Fruit fly (Drosophila melanogaster) whole organism, prepupa: ENCODE results near the gene Usp1.
A peak's percentile ranks its signal among the peaks of the same experiment; 100 is the strongest.

Experiments
- Blimp-1 ChIP-seq: fragments of 200-800 bp; sonication (Bioruptor generic); optimal IDR thresholded peaks from 3 replicates; lab custom pipeline; 2017; ENCODE audit warnings: missing biosample characterization, missing genetic modification characterization, mild to moderate bottlenecking, moderate library complexity, missing genetic modification reagents
- CG10631 ChIP-seq: fragments of 200-800 bp; sonication (Bioruptor generic); optimal IDR thresholded peaks from 2 replicates; lab custom pipeline; 2016; ENCODE audit warnings: missing biosample characterization, missing genetic modification characterization
- CG10669 ChIP-seq: fragments of 200-800 bp; sonication (Bioruptor generic); optimal IDR thresholded peaks from 3 replicates; lab custom pipeline; 2018; ENCODE audit warnings: missing biosample characterization, mild to moderate bottlenecking, missing genetic modification characterization, moderate library complexity
- CG11294 ChIP-seq: fragments of 200-800 bp; sonication (Bioruptor generic); IDR thresholded peaks from 2 replicates; pipeline ENCODE4 v1.3.6; 2022; ENCODE audit warnings: missing biosample characterization, missing genetic modification characterization
- CG11762 ChIP-seq: fragments of 200-800 bp; sonication (Bioruptor generic); optimal IDR thresholded peaks from 3 replicates; lab custom pipeline; 2016; ENCODE audit warnings: missing biosample characterization, missing genetic modification characterization; ENCODE audit not compliant: insufficient read depth
- CG11902 ChIP-seq: fragments of 200-800 bp; sonication (Bioruptor generic); optimal IDR thresholded peaks from 3 replicates; lab custom pipeline; 2016; ENCODE audit warnings: missing biosample characterization, missing genetic modification characterization
- CG15336 ChIP-seq: fragments of 200-800 bp; sonication (Bioruptor generic); IDR thresholded peaks from 2 replicates; pipeline ENCODE4 v1.3.6; 2022; ENCODE audit warnings: missing biosample characterization, missing genetic modification characterization
- CG16779 ChIP-seq: fragments of 200-800 bp; sonication (Bioruptor generic); optimal IDR thresholded peaks from 3 replicates; lab custom pipeline; 2017; ENCODE audit warnings: missing biosample characterization, mild to moderate bottlenecking, missing genetic modification characterization
- CG3032 ChIP-seq: fragments of 200-800 bp; optimal IDR thresholded peaks from 2 replicates; lab custom pipeline; 2019; ENCODE audit warnings: missing biosample characterization, mild to moderate bottlenecking, missing genetic modification characterization, moderate library complexity
- CG31627 ChIP-seq: fragments of 200-800 bp; sonication (Bioruptor generic); optimal IDR thresholded peaks from 3 replicates; lab custom pipeline; 2016; ENCODE audit warnings: missing biosample characterization, missing genetic modification characterization
- CG32006 ChIP-seq: fragments of 200-800 bp; sonication (Bioruptor generic); optimal IDR thresholded peaks from 3 replicates; lab custom pipeline; 2017; ENCODE audit warnings: missing biosample characterization, mild to moderate bottlenecking, missing genetic modification characterization
- CG34406 ChIP-seq: fragments of 200-800 bp; sonication (Bioruptor generic); optimal IDR thresholded peaks from 3 replicates; lab custom pipeline; 2016; ENCODE audit warnings: missing biosample characterization, missing genetic modification characterization
- CG3919 ChIP-seq: fragments of 200-800 bp; sonication (Bioruptor generic); optimal IDR thresholded peaks from 3 replicates; lab custom pipeline; 2016; ENCODE audit warnings: missing biosample characterization, missing genetic modification characterization
- CG4318 ChIP-seq: fragments of 200-800 bp; sonication (Bioruptor generic); optimal IDR thresholded peaks from 3 replicates; lab custom pipeline; 2017; ENCODE audit warnings: missing biosample characterization, mild to moderate bottlenecking, missing genetic modification characterization
- CG6163 ChIP-seq: fragments of 200-800 bp; sonication (Bioruptor generic); IDR thresholded peaks from 3 replicates; pipeline ENCODE4 v1.3.6; 2022; ENCODE audit warnings: missing biosample characterization, missing genetic modification characterization
- CG6276 ChIP-seq: fragments of 200-800 bp; sonication (Bioruptor generic); optimal IDR thresholded peaks from 2 replicates; lab custom pipeline; 2017; ENCODE audit warnings: missing biosample characterization, mild to moderate bottlenecking, missing genetic modification characterization
- CG6792 ChIP-seq: fragments of 200-800 bp; sonication (Bioruptor generic); optimal IDR thresholded peaks from 3 replicates; lab custom pipeline; 2016; ENCODE audit warnings: missing biosample characterization, missing genetic modification characterization
- CG6808 ChIP-seq: fragments of 200-800 bp; sonication (Bioruptor generic); optimal IDR thresholded peaks from 3 replicates; lab custom pipeline; 2017; ENCODE audit warnings: missing biosample characterization, missing genetic modification characterization, mild to moderate bottlenecking, moderate library complexity, missing genetic modification reagents
- CG6854 ChIP-seq: fragments of 200-800 bp; sonication (Bioruptor generic); optimal IDR thresholded peaks from 2 replicates; lab custom pipeline; 2017; ENCODE audit warnings: missing biosample characterization, mild to moderate bottlenecking, missing genetic modification characterization
- CG7368 ChIP-seq: fragments of 200-800 bp; sonication (Bioruptor generic); optimal IDR thresholded peaks from 3 replicates; lab custom pipeline; 2016; ENCODE audit warnings: missing biosample characterization, missing genetic modification characterization
- CG8319 ChIP-seq: fragments of 200-800 bp; sonication (Bioruptor generic); optimal IDR thresholded peaks from 3 replicates; lab custom pipeline; 2016; ENCODE audit warnings: missing biosample characterization, missing genetic modification characterization
- CG8632 ChIP-seq: fragments of 200-800 bp; sonication (Bioruptor generic); optimal IDR thresholded peaks from 3 replicates; lab custom pipeline; 2016; ENCODE audit warnings: missing biosample characterization, missing genetic modification characterization
- CG9139 ChIP-seq: fragments of 200-800 bp; sonication (Bioruptor generic); optimal IDR thresholded peaks from 3 replicates; lab custom pipeline; 2017; ENCODE audit warnings: missing biosample characterization, mild to moderate bottlenecking, missing genetic modification characterization
- Eip75B ChIP-seq: fragments of 200-800 bp; sonication (Bioruptor generic); optimal IDR thresholded peaks from 3 replicates; lab custom pipeline; 2016; ENCODE audit warnings: missing biosample characterization, missing genetic modification characterization
- Eip78C ChIP-seq: fragments of 200-800 bp; sonication (Bioruptor generic); peaks from one replicate; lab custom pipeline; 2016; ENCODE audit warnings: missing biosample characterization, missing genetic modification characterization
- Ets21C ChIP-seq: fragments of 200-800 bp; sonication (Bioruptor generic); optimal IDR thresholded peaks from 3 replicates; lab custom pipeline; 2016; ENCODE audit warnings: missing biosample characterization, missing genetic modification characterization
- Ets96B ChIP-seq: fragments of 200-800 bp; optimal IDR thresholded peaks from 2 replicates; lab custom pipeline; 2019; ENCODE audit warnings: missing biosample characterization, mild to moderate bottlenecking, missing genetic modification characterization, moderate library complexity
- Gug ChIP-seq: fragments of 200-800 bp; sonication (Bioruptor generic); IDR thresholded peaks from 2 replicates; pipeline ENCODE4 v1.3.6; 2022; ENCODE audit warnings: missing biosample characterization, missing genetic modification characterization
- Hr38 ChIP-seq: sonication (Bioruptor generic); optimal IDR thresholded peaks from 2 replicates; lab custom pipeline; 2016; ENCODE audit warnings: missing biosample characterization, missing genetic modification characterization
- Hr39 ChIP-seq: fragments of 200-800 bp; sonication (Bioruptor generic); optimal IDR thresholded peaks from 2 replicates; lab custom pipeline; 2016; ENCODE audit warnings: missing biosample characterization, missing genetic modification characterization
- Hr4 ChIP-seq: fragments of 200-800 bp; sonication (Bioruptor generic); optimal IDR thresholded peaks from 3 replicates; lab custom pipeline; 2016; ENCODE audit warnings: missing biosample characterization, missing genetic modification characterization
- Met ChIP-seq: fragments of 200-800 bp; sonication (Bioruptor generic); optimal IDR thresholded peaks from 3 replicates; lab custom pipeline; 2016; ENCODE audit warnings: missing biosample characterization, missing genetic modification characterization
- OdsH ChIP-seq: fragments of 200-800 bp; sonication (Bioruptor generic); optimal IDR thresholded peaks from 3 replicates; lab custom pipeline; 2016; ENCODE audit warnings: missing biosample characterization, missing genetic modification characterization
- Smox ChIP-seq: fragments of 200-800 bp; sonication (Bioruptor generic); optimal IDR thresholded peaks from 3 replicates; lab custom pipeline; 2016; ENCODE audit warnings: missing biosample characterization, missing genetic modification characterization
- Sox14 ChIP-seq: fragments of 200-800 bp; sonication (Bioruptor generic); optimal IDR thresholded peaks from 3 replicates; lab custom pipeline; 2016; ENCODE audit warnings: missing biosample characterization, missing genetic modification characterization
- Sox15 ChIP-seq: fragments of 200-800 bp; sonication (Bioruptor generic); optimal IDR thresholded peaks from 3 replicates; lab custom pipeline; 2016; ENCODE audit warnings: missing biosample characterization, missing genetic modification characterization
- achi ChIP-seq: fragments of 200-800 bp; sonication (Bioruptor generic); optimal IDR thresholded peaks from 3 replicates; lab custom pipeline; 2016; ENCODE audit warnings: missing biosample characterization, missing genetic modification characterization
- acj6 ChIP-seq: fragments of 200-800 bp; sonication (Bioruptor generic); optimal IDR thresholded peaks from 3 replicates; lab custom pipeline; 2016; ENCODE audit warnings: missing biosample characterization, missing genetic modification characterization
- cyc ChIP-seq: fragments of 200-800 bp; sonication (Bioruptor generic); optimal IDR thresholded peaks from 3 replicates; lab custom pipeline; 2016; ENCODE audit warnings: missing biosample characterization, missing genetic modification characterization
- dac ChIP-seq: fragments of 200-800 bp; sonication (Bioruptor generic); optimal IDR thresholded peaks from 2 replicates; lab custom pipeline; 2017; ENCODE audit warnings: missing biosample characterization, mild to moderate bottlenecking, missing genetic modification characterization
- dsx ChIP-seq: fragments of 200-800 bp; optimal IDR thresholded peaks from 3 replicates; lab custom pipeline; 2019; ENCODE audit warnings: missing biosample characterization, mild to moderate bottlenecking, missing genetic modification characterization, moderate library complexity; ENCODE audit not compliant: poor library complexity, severe bottlenecking
- eg ChIP-seq: fragments of 200-800 bp; sonication (Bioruptor generic); IDR thresholded peaks from 3 replicates; pipeline ENCODE4 v1.3.6; 2022; ENCODE audit warnings: missing biosample characterization, missing genetic modification characterization
- esn ChIP-seq: fragments of 200-800 bp; sonication (Bioruptor generic); optimal IDR thresholded peaks from 2 replicates; lab custom pipeline; 2016; ENCODE audit warnings: missing biosample characterization, mild to moderate bottlenecking, missing genetic modification characterization, moderate library complexity
- fd59A ChIP-seq: fragments of 200-800 bp; sonication (Bioruptor generic); optimal IDR thresholded peaks from 2 replicates; lab custom pipeline; 2017; ENCODE audit warnings: missing biosample characterization, mild to moderate bottlenecking, missing genetic modification characterization, missing genetic modification reagents
- fd85E ChIP-seq: fragments of 200-800 bp; sonication (Bioruptor generic); optimal IDR thresholded peaks from 3 replicates; lab custom pipeline; 2016; ENCODE audit warnings: missing biosample characterization, missing genetic modification characterization
- lz ChIP-seq: fragments of 200-800 bp; sonication (Bioruptor generic); optimal IDR thresholded peaks from 3 replicates; lab custom pipeline; 2016; ENCODE audit warnings: missing biosample characterization, missing genetic modification characterization
- net ChIP-seq: fragments of 200-800 bp; sonication (Bioruptor generic); optimal IDR thresholded peaks from 3 replicates; lab custom pipeline; 2016; ENCODE audit warnings: missing biosample characterization, missing genetic modification characterization
- pdm3 ChIP-seq: fragments of 200-800 bp; sonication (Bioruptor generic); optimal IDR thresholded peaks from 3 replicates; lab custom pipeline; 2016; ENCODE audit warnings: missing biosample characterization, missing genetic modification characterization
- salr ChIP-seq, 2 experiments: fragments of 200-800 bp; sonication (Bioruptor generic); optimal IDR thresholded peaks; 3 replicates each; lab custom pipeline; 2016 to 2018; ENCODE audit warnings: missing biosample characterization in 2 of 2, missing genetic modification characterization in 2 of 2, mild to moderate bottlenecking in 1 of 2
- ss ChIP-seq, 2 experiments: fragments of 200-800 bp; sonication (Bioruptor generic); optimal IDR thresholded peaks; 2 replicates in 1 of 2; 3 replicates in 1 of 2; lab custom pipeline; 2017 to 2018; ENCODE audit warnings: mild to moderate bottlenecking in 2 of 2, missing biosample characterization in 2 of 2, missing genetic modification characterization in 2 of 2, moderate library complexity in 1 of 2
- svp ChIP-seq: fragments of 200-800 bp; sonication (Bioruptor generic); peaks from one replicate; lab custom pipeline; 2016; ENCODE audit warnings: missing biosample characterization, missing genetic modification characterization
- topi ChIP-seq: fragments of 200-800 bp; sonication (Bioruptor generic); optimal IDR thresholded peaks from 3 replicates; lab custom pipeline; 2016; ENCODE audit warnings: missing biosample characterization, missing genetic modification characterization

Gene Usp1

dm6 chr3R:29255963-29256527 is 27.1 kb downstream of the Usp1 start, which contains the start of gene CG45544:
TSS of gene CG45544 (plus strand) at chr3R:29256485.
- TF ChIP-seq Hr4 (GFP tag; lab: Kevin White, UChicago) (peak; percentile 72), ss (GFP tag; optimal IDR thresholded peaks at IDR 0.05; lab: Kevin White, UChicago) (peak; percentile 88 to 95), CG6276 (GFP tag; lab: Kevin White, UChicago) (peak; percentile 53), CG3919 (GFP tag; lab: Kevin White, UChicago) (peak; percentile 96), achi (GFP tag; lab: Kevin White, UChicago) (peak; percentile 92), CG31627 (GFP tag; lab: Kevin White, UChicago) (peak; percentile 95), CG15336 (peak; percentile 70), CG3032 (tag; lab: Kevin White, UChicago) (peak; percentile 95), esn (GFP tag; lab: Kevin White, UChicago) (peak; percentile 96), CG11294 (GFP tag; lab: Robert Waterston, UW) (peak; percentile 66), dsx (peak; percentile 92), OdsH (GFP tag; lab: Kevin White, UChicago) (peak; percentile 91), CG6854 (GFP tag; lab: Kevin White, UChicago) (peak; percentile 62), Eip75B (peak; percentile 97), Smox (GFP tag; lab: Kevin White, UChicago) (peak; percentile 90), Sox14 (peak; percentile 97), fd59A (peak; percentile 96), CG8632 (GFP tag; lab: Kevin White, UChicago) (peak; percentile 90), CG6792 (GFP tag; lab: Kevin White, UChicago) (peak; percentile 98), Gug (GFP tag; lab: Robert Waterston, UW) (peak; percentile 94), pdm3 (peak; percentile 93), Hr39 (GFP tag; lab: Kevin White, UChicago) (peak; percentile 96), net (GFP tag; lab: Kevin White, UChicago) (peak; percentile 88), Met (GFP tag; lab: Kevin White, UChicago) (peak; percentile 96), salr (GFP tag; optimal IDR thresholded peaks at IDR 0.05; lab: Kevin White, UChicago) (peak; percentile 79 to 95), cyc (GFP tag; lab: Kevin White, UChicago) (peak; percentile 96), Ets96B (tag; lab: Kevin White, UChicago) (peak; percentile 96), CG11762 (GFP tag; lab: Kevin White, UChicago) (peak; percentile 86), CG10631 (GFP tag; lab: Kevin White, UChicago) (peak; percentile 99), CG6808 (GFP tag; lab: Kevin White, UChicago) (peak; percentile 94), CG6163 (peak; percentile 94), CG10669 (GFP tag; lab: Kevin White, UChicago) (peak; percentile 95), CG34406 (GFP tag; lab: Kevin White, UChicago) (peak; percentile 82), Hr38 (GFP tag; lab: Kevin White, UChicago) (no peak), eg (GFP tag; lab: Robert Waterston, UW) (peak; percentile 78), svp (GFP tag; lab: Kevin White, UChicago) (peak; percentile 97), fd85E (GFP tag; lab: Kevin White, UChicago) (peak; percentile 87), acj6 (GFP tag; lab: Kevin White, UChicago) (peak; percentile 93), topi (GFP tag; lab: Kevin White, UChicago) (peak; percentile 94), Eip78C (GFP tag; lab: Kevin White, UChicago) (peak; percentile 98), CG9139 (GFP tag; lab: Kevin White, UChicago) (peak; percentile 82), CG7368 (GFP tag; lab: Kevin White, UChicago) (peak; percentile 95), CG16779 (tag; lab: Kevin White, UChicago) (peak; percentile 76), CG4318 (GFP tag; lab: Kevin White, UChicago) (peak; percentile 60), lz (GFP tag; lab: Kevin White, UChicago) (peak; percentile 97), Ets21C (GFP tag; lab: Kevin White, UChicago) (peak; percentile 95), CG11902 (GFP tag; lab: Kevin White, UChicago) (peak; percentile 88), Blimp-1 (GFP tag; lab: Kevin White, UChicago) (peak; percentile 58), CG8319 (GFP tag; lab: Kevin White, UChicago) (peak; percentile 91), dac (GFP tag; lab: Kevin White, UChicago) (peak; percentile 53), CG32006 (GFP tag; lab: Kevin White, UChicago) (peak; percentile 82), Sox15 (peak; percentile 87)
